Worm (Caenorhabditis elegans) whole organism, late embryonic: ENCODE results near the gene Y50D4B.2.

Source experiments
- hlh-13 ChIP-seq: fragments of 200-800 bp; sonication (Bioruptor generic); optimal IDR thresholded peaks from 2 replicates; lab custom pipeline; 2018; ENCODE audit warnings: mild to moderate bottlenecking, missing genetic modification characterization, missing compliant biosample characterization
- unc-55 ChIP-seq: sonication (generic microtip); optimal IDR thresholded peaks from 2 replicates; lab custom pipeline; 2017; ENCODE audit warnings: missing biosample characterization, missing genetic modification reagents, missing genetic modification characterization

The Y50D4B.2 gene

ce11 chrV:1153387-1153786 is 53.0 kb downstream of the Y50D4B.2 start:
- peak; percentile 16 for TF ChIP-seq hlh-13 (GFP tag; lab: Kevin White, UChicago)
- TF ChIP-seq unc-55 (GFP tag; lab: Kevin White, UChicago): no peak
